Worm (Caenorhabditis elegans) whole organism, L1 larva: ENCODE results near the gene F07E5.13.

Source experiments
- aha-1 ChIP-seq: fragments of 150-350 bp; optimal IDR thresholded peaks from 2 replicates; lab custom pipeline; 2014; ENCODE audit warnings: missing biosample characterization, missing genetic modification characterization
- egl-27 ChIP-seq, 2 experiments: fragments of 150-350 bp in 1 of 2; sonication (generic microtip); optimal IDR thresholded peaks; 3 replicates each; lab custom pipeline; 2017 to 2018; ENCODE audit warnings: missing biosample characterization in 2 of 2, missing genetic modification characterization in 2 of 2, missing genetic modification reagents in 2 of 2
- fkh-10 ChIP-seq: sonication (generic microtip); optimal IDR thresholded peaks from 2 replicates; lab custom pipeline; 2017; ENCODE audit warnings: missing biosample characterization, missing genetic modification reagents, missing genetic modification characterization
- fkh-4 ChIP-seq: sonication (generic microtip); optimal IDR thresholded peaks from 2 replicates; lab custom pipeline; 2016; ENCODE audit warnings: missing compliant biosample characterization, missing genetic modification characterization, borderline replicate concordance
- lin-13 ChIP-seq: fragments of 150-350 bp; optimal IDR thresholded peaks from 2 replicates; lab custom pipeline; 2014; ENCODE audit warnings: missing biosample characterization, missing genetic modification reagents, missing genetic modification characterization
- lin-15B ChIP-seq: fragments of 150-350 bp; sonication (generic microtip); optimal IDR thresholded peaks from 3 replicates; lab custom pipeline; 2014; ENCODE audit warnings: missing biosample characterization, missing genetic modification characterization
- lin-39 ChIP-seq: fragments of 150-350 bp; optimal IDR thresholded peaks from 2 replicates; lab custom pipeline; 2014; ENCODE audit warnings: missing biosample characterization, missing genetic modification reagents, missing genetic modification characterization
- nhr-12 ChIP-seq: sonication (generic microtip); optimal IDR thresholded peaks from 2 replicates; lab custom pipeline; 2017; ENCODE audit warnings: missing biosample characterization, missing genetic modification characterization
- nhr-77 ChIP-seq: fragments of 150-350 bp; optimal IDR thresholded peaks from 2 replicates; lab custom pipeline; 2014; ENCODE audit warnings: missing biosample characterization, missing genetic modification characterization
- snpc-4 ChIP-seq: fragments of 150-350 bp; optimal IDR thresholded peaks from 2 replicates; lab custom pipeline; 2014; ENCODE audit warnings: missing biosample characterization, missing genetic modification characterization
- swsn-7 ChIP-seq: sonication (generic microtip); optimal IDR thresholded peaks from 2 replicates; lab custom pipeline; 2016; ENCODE audit warnings: missing genetic modification characterization, missing compliant biosample characterization
- ztf-4 ChIP-seq: fragments of 150-350 bp; optimal IDR thresholded peaks from 2 replicates; lab custom pipeline; 2014; ENCODE audit warnings: missing biosample characterization, missing genetic modification characterization

- TF ChIP-seq ztf-4 (tag; lab: Kevin White, UChicago) (no peak), swsn-7 (tag; lab: Kevin White, UChicago) (no peak), nhr-77 (tag; lab: Kevin White, UChicago) (no peak), fkh-10 (GFP tag; lab: Kevin White, UChicago) (no peak), aha-1 (tag; lab: Kevin White, UChicago) (no peak), lin-15B (no peak), snpc-4 (tag; lab: Kevin White, UChicago) (no peak), lin-39 (tag; lab: Kevin White, UChicago) (no peak), lin-13 (GFP tag; lab: Kevin White, UChicago) (no peak), nhr-12 (tag; lab: Kevin White, UChicago) (no peak), egl-27 (tag; optimal IDR thresholded peaks at IDR 0.05; lab: Kevin White, UChicago) (no peak), fkh-4 (no peak)
These were observed 7.5 kb upstream of the F07E5.13 start, which contains the start of gene F07E5.7 for ce11 chrII:2071429-2071828.
